Worm (Caenorhabditis elegans) whole organism, L2 larva: ENCODE data around the gene C34C12.7.
"Not testable (repeated sequence)": the region's sequence is repeated elsewhere in the genome, so short reads cannot be mapped to it uniquely, and the experiment has no call there.

ENCODE experiments used
- C34F6.9 ChIP-seq: fragments of 150-350 bp; optimal IDR thresholded peaks from 2 replicates; lab custom pipeline; 2014; ENCODE audit warnings: missing biosample characterization, missing genetic modification characterization
- R02D3.7 ChIP-seq: fragments of 150-350 bp; optimal IDR thresholded peaks from 2 replicates; lab custom pipeline; 2014; ENCODE audit warnings: missing biosample characterization, missing genetic modification characterization
- Y55F3AM.14 ChIP-seq: fragments of 200-800 bp; sonication (Bioruptor generic); optimal IDR thresholded peaks from 2 replicates; lab custom pipeline; 2018; ENCODE audit warnings: mild to moderate bottlenecking, missing genetic modification characterization, missing compliant biosample characterization
- ZK546.5 ChIP-seq: sonication (generic microtip); optimal IDR thresholded peaks from 2 replicates; lab custom pipeline; 2017; ENCODE audit warnings: missing biosample characterization, missing genetic modification characterization
- alr-1 ChIP-seq: fragments of 150-350 bp; optimal IDR thresholded peaks from 2 replicates; lab custom pipeline; 2014; ENCODE audit warnings: missing biosample characterization, missing genetic modification characterization
- blmp-1 ChIP-seq: sonication (generic microtip); optimal IDR thresholded peaks from 2 replicates; lab custom pipeline; 2017; ENCODE audit warnings: missing genetic modification characterization, mild to moderate bottlenecking, missing compliant biosample characterization, antibody characterized with exemption, moderate library complexity; ENCODE audit not compliant: insufficient read depth
- ceh-82 ChIP-seq: fragments of 150-350 bp; optimal IDR thresholded peaks from 2 replicates; lab custom pipeline; 2014; ENCODE audit warnings: missing biosample characterization, missing genetic modification characterization
- crh-2 ChIP-seq: sonication (generic microtip); optimal IDR thresholded peaks from 2 replicates; lab custom pipeline; 2017; ENCODE audit warnings: missing biosample characterization, missing genetic modification characterization
- egl-27 ChIP-seq: sonication (generic microtip); optimal IDR thresholded peaks from 3 replicates; lab custom pipeline; 2017; ENCODE audit warnings: missing biosample characterization, missing genetic modification reagents, missing genetic modification characterization
- elt-1 ChIP-seq: fragments of 150-350 bp; optimal IDR thresholded peaks from 2 replicates; lab custom pipeline; 2014; ENCODE audit warnings: missing biosample characterization, missing genetic modification characterization
- elt-3 ChIP-seq: sonication (generic microtip); optimal IDR thresholded peaks from 2 replicates; lab custom pipeline; 2017; ENCODE audit warnings: missing biosample characterization, missing genetic modification characterization
- gmeb-1 ChIP-seq: fragments of 150-350 bp; optimal IDR thresholded peaks from 2 replicates; lab custom pipeline; 2014; ENCODE audit warnings: missing biosample characterization, missing genetic modification characterization
- lin-11 ChIP-seq: fragments of 150-350 bp; sonication (generic microtip); optimal IDR thresholded peaks from 2 replicates; lab custom pipeline; 2014; ENCODE audit warnings: missing biosample characterization, missing genetic modification characterization, inconsistent platforms, mixed read lengths
- lin-13 ChIP-seq: fragments of 150-350 bp; optimal IDR thresholded peaks from 2 replicates; lab custom pipeline; 2014; ENCODE audit warnings: missing biosample characterization, missing genetic modification reagents, missing genetic modification characterization
- lsy-2 ChIP-seq, 2 experiments: fragments of 150-350 bp in 1 of 2; sonication (generic microtip) in 1 of 2; optimal IDR thresholded peaks; 2 replicates each; lab custom pipeline; 2014 to 2017; ENCODE audit warnings: missing biosample characterization in 2 of 2, missing genetic modification characterization in 2 of 2
- mab-5 ChIP-seq: fragments of 150-350 bp; optimal IDR thresholded peaks from 2 replicates; lab custom pipeline; 2014; ENCODE audit warnings: missing biosample characterization, missing genetic modification characterization
- mbf-1 ChIP-seq: sonication (generic microtip); optimal IDR thresholded peaks from 2 replicates; lab custom pipeline; 2017; ENCODE audit warnings: missing biosample characterization, missing genetic modification characterization
- nhr-10 ChIP-seq: sonication (generic microtip); optimal IDR thresholded peaks from 2 replicates; lab custom pipeline; 2017; ENCODE audit warnings: missing biosample characterization, missing genetic modification characterization
- nhr-12 ChIP-seq: fragments of 150-350 bp; optimal IDR thresholded peaks from 2 replicates; lab custom pipeline; 2014; ENCODE audit warnings: missing biosample characterization, missing genetic modification characterization
- nhr-129 ChIP-seq: fragments of 150-350 bp; optimal IDR thresholded peaks from 2 replicates; lab custom pipeline; 2014; ENCODE audit warnings: missing biosample characterization, missing genetic modification characterization
- nhr-21 ChIP-seq: fragments of 150-350 bp; optimal IDR thresholded peaks from 2 replicates; lab custom pipeline; 2014; ENCODE audit warnings: missing biosample characterization, missing genetic modification characterization
- nhr-25 ChIP-seq: fragments of 150-350 bp; sonication (generic microtip); optimal IDR thresholded peaks from 3 replicates; lab custom pipeline; 2014; ENCODE audit warnings: missing biosample characterization, missing genetic modification characterization
- nhr-6 ChIP-seq: fragments of 150-350 bp; optimal IDR thresholded peaks from 2 replicates; lab custom pipeline; 2014; ENCODE audit warnings: missing biosample characterization, missing genetic modification characterization
- nhr-77 ChIP-seq: fragments of 150-350 bp; optimal IDR thresholded peaks from 2 replicates; lab custom pipeline; 2014; ENCODE audit warnings: missing biosample characterization, missing genetic modification characterization
- peb-1 ChIP-seq: fragments of 150-350 bp; optimal IDR thresholded peaks from 2 replicates; lab custom pipeline; 2014; ENCODE audit warnings: missing biosample characterization, missing genetic modification characterization
- sem-4 ChIP-seq: fragments of 150-350 bp; optimal IDR thresholded peaks from 2 replicates; lab custom pipeline; 2014; ENCODE audit warnings: missing biosample characterization, missing genetic modification reagents, missing genetic modification characterization
- sma-3 ChIP-seq: sonication (generic microtip); optimal IDR thresholded peaks from 2 replicates; lab custom pipeline; 2016; ENCODE audit warnings: missing genetic modification reagents, missing genetic modification characterization, missing compliant biosample characterization
- snpc-4 ChIP-seq: fragments of 150-350 bp; optimal IDR thresholded peaks from 2 replicates; lab custom pipeline; 2014; ENCODE audit warnings: missing biosample characterization, missing genetic modification characterization
- unc-39 ChIP-seq: fragments of 150-350 bp; optimal IDR thresholded peaks from 2 replicates; lab custom pipeline; 2014; ENCODE audit warnings: missing biosample characterization, missing genetic modification characterization
- unc-55 ChIP-seq: fragments of 150-350 bp; sonication (generic microtip); optimal IDR thresholded peaks from 3 replicates; lab custom pipeline; 2014; ENCODE audit warnings: missing biosample characterization, missing genetic modification reagents, missing genetic modification characterization
- unc-62 ChIP-seq: fragments of 150-350 bp; optimal IDR thresholded peaks from 2 replicates; lab custom pipeline; 2014; ENCODE audit warnings: missing biosample characterization, missing genetic modification reagents, missing genetic modification characterization
- zag-1 ChIP-seq: fragments of 150-350 bp; optimal IDR thresholded peaks from 2 replicates; lab custom pipeline; 2014; ENCODE audit warnings: missing biosample characterization, missing genetic modification characterization
- ztf-11 ChIP-seq: sonication (generic microtip); optimal IDR thresholded peaks from 2 replicates; lab custom pipeline; 2017; ENCODE audit warnings: missing biosample characterization, missing genetic modification characterization
- ztf-4 ChIP-seq: fragments of 150-350 bp; optimal IDR thresholded peaks from 2 replicates; lab custom pipeline; 2014; ENCODE audit warnings: missing biosample characterization, missing genetic modification characterization

C34C12.7 gene

ce11 chrIII:3454045-3454444, 34.1 kb downstream of the C34C12.7 start, which contains the start of gene C34C12.1:
Gene C34C12.1 (plus strand): TSS chrIII:3454345.
- not testable (repeated sequence) for TF ChIP-seq alr-1 (tag; lab: Kevin White, UChicago); sem-4 (tag; lab: Kevin White, UChicago); sma-3 (GFP tag; lab: Kevin White, UChicago)

DNA sequence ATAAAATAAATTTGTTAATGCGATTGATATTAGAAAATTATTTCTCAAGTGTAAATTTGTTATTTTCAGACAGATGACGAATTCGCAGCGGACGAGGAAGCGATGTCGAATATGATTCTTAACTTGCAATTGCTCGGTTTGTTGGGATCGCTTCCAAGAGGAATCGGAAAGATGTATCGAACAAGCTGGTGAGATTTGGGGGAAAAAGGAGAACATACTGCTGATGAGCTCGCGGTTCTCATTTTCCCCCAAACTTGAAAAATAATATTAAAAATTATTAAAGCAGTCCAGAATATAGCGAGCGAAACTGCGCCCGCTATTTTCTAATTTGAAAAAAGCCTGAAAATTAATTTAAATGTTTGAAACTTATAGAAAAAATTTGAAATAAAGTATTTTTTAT, 34.7 kb downstream of the C34C12.7 start, which contains the start of gene C34C12.2:
Gene C34C12.2, plus strand, starts transcription at position 301 of the 400 bp plus-strand sequence.
- not testable (repeated sequence) for TF ChIP-seq peb-1; sma-3 (GFP tag; lab: Kevin White, UChicago); mbf-1 (tag; lab: Kevin White, UChicago)

DNA sequence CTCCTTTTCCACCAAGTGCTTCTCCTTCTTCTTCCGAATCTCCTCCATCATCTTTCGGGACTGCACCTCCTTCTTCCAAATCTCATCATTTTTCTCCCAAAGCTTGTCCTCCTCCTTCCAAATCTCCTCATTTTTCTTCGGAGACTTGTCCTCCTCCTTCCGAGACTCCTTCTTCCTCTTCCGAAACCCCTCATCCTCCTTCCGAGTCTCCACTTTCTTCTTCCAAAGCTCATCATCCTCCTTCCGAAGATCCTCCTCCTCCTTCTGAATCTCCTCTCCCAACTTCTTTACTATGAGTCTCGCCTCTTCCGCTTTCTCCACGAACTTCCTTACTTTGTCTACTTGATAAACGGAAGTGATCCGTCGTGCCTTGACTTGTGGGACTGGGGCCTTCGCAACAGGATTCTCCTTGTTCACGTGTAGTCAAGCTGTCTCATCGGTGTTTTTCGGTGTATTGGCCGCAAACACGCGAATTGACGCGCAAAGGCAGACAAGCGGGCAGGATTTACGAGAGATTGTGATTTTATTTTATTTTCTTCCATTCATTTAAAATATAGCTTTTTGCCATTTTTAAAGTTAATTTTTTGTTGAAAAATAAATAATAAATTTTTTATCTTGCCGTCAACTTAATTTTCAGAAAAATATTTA, 35.5 kb downstream of the C34C12.7 start, which contains the start of the genes K01A11.3 and C34C12.12:
Gene K01A11.3, minus strand, starts transcription at position 51 of the 648 bp plus-strand sequence.
Gene C34C12.12, plus strand, starts transcription at position 632 of the 648 bp plus-strand sequence.
- TF ChIP-seq unc-62 = no peak
- TF ChIP-seq C34F6.9 (tag; lab: Kevin White, UChicago) = no peak
- no peak for TF ChIP-seq lsy-2 (tag; optimal IDR thresholded peaks at IDR 0.05; lab: Kevin White, UChicago)
- no peak for TF ChIP-seq crh-2 (tag; lab: Kevin White, UChicago)
- TF ChIP-seq elt-3 = no peak
- no peak for TF ChIP-seq nhr-6
- no peak for TF ChIP-seq elt-1 (tag; lab: Kevin White, UChicago)
- no peak for TF ChIP-seq peb-1
- no peak for TF ChIP-seq unc-55 (GFP tag; lab: Kevin White, UChicago)
- TF ChIP-seq ztf-4 (tag; lab: Kevin White, UChicago) = no peak
- TF ChIP-seq lin-11 (tag; lab: Kevin White, UChicago) = no peak
- no peak for TF ChIP-seq lin-13 (GFP tag; lab: Kevin White, UChicago)
- TF ChIP-seq sem-4 (tag; lab: Kevin White, UChicago) = no peak
- no peak for TF ChIP-seq ztf-11
- TF ChIP-seq blmp-1 (tag; lab: Kevin White, UChicago) = no peak
- no peak for TF ChIP-seq nhr-77
- no peak for TF ChIP-seq ZK546.5 (tag; lab: Kevin White, UChicago)
- TF ChIP-seq nhr-129 (tag; lab: Kevin White, UChicago) = no peak

ce11 chrIII:3444139-3444538, 44.0 kb downstream of the C34C12.7 start, which contains the start of gene spe-41:
Gene spe-41 (minus strand): TSS chrIII:3444210.
- TF ChIP-seq nhr-21 (no peak), nhr-25 (tag; lab: Kevin White, UChicago) (no peak), unc-39 (tag; lab: Kevin White, UChicago) (no peak), snpc-4 (no peak), nhr-10 (tag; lab: Kevin White, UChicago) (no peak), nhr-12 (tag; lab: Kevin White, UChicago) (no peak), gmeb-1 (no peak), ceh-82 (tag; lab: Kevin White, UChicago) (no peak), nhr-129 (tag; lab: Kevin White, UChicago) (no peak), R02D3.7 (tag; lab: Kevin White, UChicago) (no peak), crh-2 (tag; lab: Kevin White, UChicago) (no peak), egl-27 (tag; lab: Kevin White, UChicago) (no peak), Y55F3AM.14 (GFP tag; lab: Kevin White, UChicago) (no peak)

DNA sequence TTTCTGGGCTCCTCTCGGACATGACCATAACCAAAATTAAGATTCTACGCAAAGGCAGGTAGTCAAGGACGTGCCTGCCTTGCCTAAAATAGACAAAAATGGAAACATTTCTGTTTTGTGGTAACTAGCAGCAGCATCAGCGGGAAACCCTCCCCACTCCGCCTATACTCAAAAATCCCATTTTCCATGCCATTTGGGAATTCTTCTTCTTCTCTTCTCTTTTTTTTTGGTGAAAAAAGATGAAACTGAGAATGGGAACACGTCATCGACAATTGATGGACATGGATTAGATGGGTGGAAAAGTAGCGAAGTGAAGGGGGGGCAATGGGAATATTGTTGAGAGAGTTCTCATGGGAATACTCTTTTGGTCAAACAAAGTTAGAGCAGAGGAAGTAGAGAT, 51.0 kb downstream of the C34C12.7 start:
- TF ChIP-seq Y55F3AM.14 (GFP tag; lab: Kevin White, UChicago) (no peak), lsy-2 (tag; optimal IDR thresholded peaks at IDR 0.05; lab: Kevin White, UChicago) (peak in 1 of 2 experiments; percentile 40), unc-62 (peak; percentile 18), mab-5 (tag; lab: Kevin White, UChicago) (peak; percentile 49), zag-1 (tag; lab: Kevin White, UChicago) (peak; percentile 77), snpc-4 (no peak), unc-55 (GFP tag; lab: Kevin White, UChicago) (peak; percentile 47), crh-2 (tag; lab: Kevin White, UChicago) (peak; percentile 76)
